Worm (Caenorhabditis elegans) whole organism, early embryonic: Measurements from ENCODE around the gene col-131.

Source experiments
- F13C5.2 ChIP-seq: sonication (generic microtip); optimal IDR thresholded peaks from 2 replicates; lab custom pipeline; 2017; ENCODE audit warnings: mild to moderate bottlenecking, missing genetic modification characterization, inconsistent platforms, missing compliant biosample characterization
- ama-1 ChIP-seq: fragments of 150-350 bp; optimal IDR thresholded peaks from 2 replicates; lab custom pipeline; 2014
- ets-7 ChIP-seq: sonication (generic microtip); optimal IDR thresholded peaks from 2 replicates; lab custom pipeline; 2016; ENCODE audit warnings: missing genotype, missing genetic modification characterization, missing compliant biosample characterization
- flt-1 ChIP-seq: fragments of 200-800 bp; sonication (Bioruptor generic); IDR thresholded peaks from 2 replicates; pipeline ENCODE4 v1.3.6; 2022; ENCODE audit warnings: missing genetic modification characterization, missing compliant biosample characterization

DNA sequence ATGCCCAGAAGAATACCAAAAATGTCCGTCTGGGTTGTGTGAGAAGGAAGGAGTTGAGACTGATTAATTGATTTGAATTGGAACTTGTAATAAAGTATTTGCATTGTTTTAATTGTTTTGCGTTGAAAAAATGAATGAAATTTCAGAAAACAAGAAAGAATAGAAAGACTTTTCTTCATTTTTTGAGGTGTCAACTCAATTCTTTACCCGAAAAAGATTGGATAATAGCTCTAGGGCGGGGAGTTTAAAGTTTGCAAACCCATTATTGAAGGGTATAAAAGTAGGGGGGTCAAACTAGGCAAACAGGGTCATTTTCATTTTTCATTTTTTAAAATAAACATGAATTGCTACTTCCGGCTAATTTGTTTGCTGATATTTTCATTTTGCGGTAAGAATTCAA lies 18.9 kb downstream of the col-131 start, which contains the start of gene scl-10:
- no peak for TF ChIP-seq F13C5.2 (tag; lab: Kevin White, UChicago)
- no peak for TF ChIP-seq ets-7 (tag; lab: Kevin White, UChicago)
- TF ChIP-seq ama-1 (lab: Kevin White, UChicago), result no peak
- TF ChIP-seq flt-1, result no peak
